Worm (Caenorhabditis elegans): Measurements from ENCODE around the gene acdh-12.

DNA sequence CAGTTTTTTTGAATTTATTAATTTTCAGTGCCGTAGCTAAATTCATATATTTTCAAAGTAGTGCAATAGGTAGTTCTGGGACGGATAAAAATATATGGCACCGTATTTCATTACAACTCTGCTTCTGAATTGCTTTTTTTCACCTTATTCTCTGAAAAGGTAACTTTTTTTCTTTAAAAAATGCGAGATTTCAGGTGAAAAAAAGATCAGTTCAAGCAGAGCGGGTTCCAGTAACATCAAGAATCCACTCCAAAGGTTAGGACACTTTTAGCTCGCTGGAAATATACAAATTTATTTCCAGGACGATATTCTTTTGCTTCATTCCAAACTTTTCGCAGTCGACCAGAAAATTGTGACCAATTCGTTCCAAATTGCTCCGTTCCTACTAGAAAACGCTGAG is 47.3 kb downstream of the acdh-12 start, which contains the start of gene T07F8.1:
- no peak for TF ChIP-seq W03F9.2 (tag; optimal IDR thresholded peaks at IDR 0.05)
- no peak for TF ChIP-seq him-1 (tag; optimal IDR thresholded peaks at IDR 0.05)
